Worm (Caenorhabditis elegans) whole organism, L4/young adult: ENCODE data around the gene srh-252.

Experiments
- W03F9.2 ChIP-seq: fragments of 150-350 bp; optimal IDR thresholded peaks from 2 replicates; lab custom pipeline; 2014; ENCODE audit warnings: missing biosample characterization, missing genetic modification characterization
- him-1 ChIP-seq: sonication (generic microtip); optimal IDR thresholded peaks from 2 replicates; lab custom pipeline; 2016; ENCODE audit warnings: missing genotype, missing genetic modification reagents, missing genetic modification characterization, missing compliant biosample characterization

DNA sequence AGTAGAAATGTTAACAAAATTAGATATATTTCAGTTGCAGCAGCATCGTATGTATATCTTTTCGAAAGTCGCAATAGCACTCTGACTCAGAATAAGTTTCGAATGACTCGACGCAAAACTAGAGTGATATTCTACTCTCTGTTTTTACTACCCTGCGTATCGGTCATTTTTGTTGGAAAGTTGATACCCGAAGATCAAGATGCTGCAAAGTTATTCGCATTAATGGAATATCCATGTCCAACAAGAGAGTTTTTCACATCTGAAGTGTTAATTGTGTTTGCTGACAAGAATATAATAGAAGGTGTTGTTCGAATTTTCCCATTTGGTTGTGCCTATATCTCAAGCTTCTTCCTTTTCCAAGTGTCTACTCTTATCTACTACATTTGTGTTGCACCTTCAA is 48.9 kb upstream of the srh-252 start:
- TF ChIP-seq him-1 (tag; lab: Kevin White, UChicago) (no peak), W03F9.2 (tag; lab: Kevin White, UChicago) (no peak)
